Fruit fly (Drosophila melanogaster): ENCODE results near the gene CG10616.

Gene CG10616

DNA sequence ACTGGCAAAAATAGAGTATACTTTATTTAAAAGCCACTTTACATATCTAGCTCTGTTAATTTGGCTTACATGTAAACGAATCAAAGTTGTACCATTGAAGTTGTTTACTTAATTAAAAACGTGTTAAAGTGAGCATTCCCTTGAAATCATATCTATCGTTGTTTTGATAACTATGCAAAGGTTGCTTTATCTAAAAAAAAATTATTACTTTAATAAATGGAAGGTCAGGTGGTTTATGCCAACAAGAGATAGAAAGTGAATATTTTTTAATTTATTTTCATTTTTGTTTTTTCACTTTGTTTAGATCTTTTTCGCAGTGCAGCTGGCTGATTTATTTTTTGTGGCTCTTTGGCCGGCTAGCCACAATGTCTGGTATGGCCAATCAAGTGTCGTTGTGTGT is 11.4 kb downstream of the CG10616 start (continued):
- no peak for TF ChIP-seq CG4328 (GFP tag; optimal IDR thresholded peaks at IDR 0.05)
- no peak for TF ChIP-seq inv (GFP tag; IDR thresholded peaks at IDR 0.05; ENCODE audit: partially characterized antibody)
- no peak for TF ChIP-seq CG12769 (tag; optimal IDR thresholded peaks at IDR 0.05)
- TF ChIP-seq CG12659 (GFP tag; optimal IDR thresholded peaks at IDR 0.05), result peak; percentile 86
- peak; percentile 39 for TF ChIP-seq Deaf1 (tag; optimal IDR thresholded peaks at IDR 0.05)
- no peak for TF ChIP-seq pita (GFP tag; optimal IDR thresholded peaks at IDR 0.05)
- TF ChIP-seq org-1 (GFP tag; optimal IDR thresholded peaks at IDR 0.05), result peak; percentile 50
- peak; percentile 76 for TF ChIP-seq Hr3 (GFP tag; optimal IDR thresholded peaks at IDR 0.05)
- peak; percentile 7 for TF ChIP-seq CG18011 (GFP tag; optimal IDR thresholded peaks at IDR 0.05)
- TF ChIP-seq CG3163 (GFP tag; optimal IDR thresholded peaks at IDR 0.05), result no peak
- TF ChIP-seq Gsc (GFP tag; IDR thresholded peaks at IDR 0.05), result no peak
- TF ChIP-seq CG10147 (GFP tag; optimal IDR thresholded peaks at IDR 0.05), result peak; percentile 72
- peak; percentile 1 for TF ChIP-seq CG7786 (GFP tag; optimal IDR thresholded peaks at IDR 0.05)
- TF ChIP-seq Doc2 (GFP tag; IDR thresholded peaks at IDR 0.05), result no peak
- TF ChIP-seq cad (GFP tag; optimal IDR thresholded peaks at IDR 0.05), result no peak
- TF ChIP-seq CG11398 (GFP tag; optimal IDR thresholded peaks at IDR 0.05), result no peak
- no peak for TF ChIP-seq ERR (GFP tag; optimal IDR thresholded peaks at IDR 0.05)
- peak; percentile 75 for TF ChIP-seq CG10209 (GFP tag; optimal IDR thresholded peaks at IDR 0.05)
- TF ChIP-seq Nf-YA (GFP tag; IDR thresholded peaks at IDR 0.05), result no peak
- peak; percentile 33 for TF ChIP-seq CG17568 (GFP tag; optimal IDR thresholded peaks at IDR 0.05)
- TF ChIP-seq CG9437 (GFP tag; optimal IDR thresholded peaks at IDR 0.05), result peak; percentile 78
- TF ChIP-seq CG10274 (GFP tag; optimal IDR thresholded peaks at IDR 0.05), result peak; percentile 28
- TF ChIP-seq CG11696 (GFP tag; IDR thresholded peaks at IDR 0.05), result peak; percentile 52; the same call in 1 of the 2 replicates
- no peak for TF ChIP-seq Tbp (GFP tag; optimal IDR thresholded peaks at IDR 0.05)
- peak; percentile 49 for TF ChIP-seq CG16815 (GFP tag; optimal IDR thresholded peaks at IDR 0.05)
- peak; percentile 68 for TF ChIP-seq CG6254 (GFP tag; optimal IDR thresholded peaks at IDR 0.05)
- TF ChIP-seq Myb (GFP tag; optimal IDR thresholded peaks at IDR 0.05), result no peak
- no peak for TF ChIP-seq Hr39 (optimal IDR thresholded peaks at IDR 0.05)
- no peak for TF ChIP-seq pan (optimal IDR thresholded peaks at IDR 0.05)
- TF ChIP-seq pan (GFP tag; optimal IDR thresholded peaks at IDR 0.05 in 1 of 2, IDR thresholded peaks at IDR 0.05 in 1 of 2), result peak in 1 of 2 experiments; percentile 56
- TF ChIP-seq CG10565 (GFP tag; optimal IDR thresholded peaks at IDR 0.05), result no peak
- 0 out of 2 replicates have a peak, but pooled peaks have one; percentile 38 for TF ChIP-seq CG43689 (GFP tag; IDR thresholded peaks at IDR 0.05)
- TF ChIP-seq Poxn (GFP tag; IDR thresholded peaks at IDR 0.05), result no peak
- TF ChIP-seq h (optimal IDR thresholded peaks at IDR 0.05), result no peak
- peak; percentile 45 for TF ChIP-seq dm (GFP tag; optimal IDR thresholded peaks at IDR 0.05)
- TF ChIP-seq MBD-R2 (GFP tag; IDR thresholded peaks at IDR 0.05), result no peak
- TF ChIP-seq sr (GFP tag; IDR thresholded peaks at IDR 0.05), result no peak
- peak; percentile 20 for TF ChIP-seq CG6654 (GFP tag; optimal IDR thresholded peaks at IDR 0.05)
- TF ChIP-seq Bdp1 (GFP tag; optimal IDR thresholded peaks at IDR 0.05), result peak; percentile 40
- no peak for TF ChIP-seq sc (optimal IDR thresholded peaks at IDR 0.05)
- TF ChIP-seq sc (GFP tag; optimal IDR thresholded peaks at IDR 0.05), result peak; percentile 61
- peak; percentile 16 for TF ChIP-seq CG12155 (GFP tag; optimal IDR thresholded peaks at IDR 0.05)
- no peak for TF ChIP-seq Sry-β (GFP tag; optimal IDR thresholded peaks at IDR 0.05)
- TF ChIP-seq klu (GFP tag; IDR thresholded peaks at IDR 0.05), result peak; percentile 61; the same call in 1 of the 2 replicates
- TF ChIP-seq Dek (tag; optimal IDR thresholded peaks at IDR 0.05), result peak; percentile 63
- peak; percentile 70 for TF ChIP-seq lmd (GFP tag; IDR thresholded peaks at IDR 0.05)
- TF ChIP-seq Hsf (GFP tag; optimal IDR thresholded peaks at IDR 0.05), result peak; percentile 62
- peak in 1 of 2 experiments; percentile 16 for TF ChIP-seq crp (GFP tag; optimal IDR thresholded peaks at IDR 0.05)
- TF ChIP-seq CG17385 (GFP tag; optimal IDR thresholded peaks at IDR 0.05), result peak; percentile 77
- TF ChIP-seq prd (optimal IDR thresholded peaks at IDR 0.05), result no peak
- TF ChIP-seq prd (GFP tag; IDR thresholded peaks at IDR 0.05), result peak; percentile 87
- peak; percentile 37 for TF ChIP-seq oc (tag; optimal IDR thresholded peaks at IDR 0.05)
- TF ChIP-seq Hr51 (GFP tag; optimal IDR thresholded peaks at IDR 0.05), result peak; percentile 12 to 91
